Fruit fly (Drosophila melanogaster) whole organism, embryonic: ENCODE data around the gene CG3984.

Experiments
- Atf6 ChIP-seq: fragments of 200-800 bp; sonication (Bioruptor generic); IDR thresholded peaks from 2 replicates; pipeline ENCODE4 v1.3.6; 2022; ENCODE audit warnings: missing biosample characterization, missing genetic modification characterization
- Bteb2 ChIP-seq: fragments of 200-800 bp; sonication (Bioruptor generic); optimal IDR thresholded peaks from 2 replicates; lab custom pipeline; 2016; ENCODE audit warnings: missing biosample characterization, missing genetic modification characterization
- CG10267 ChIP-seq: fragments of 200-800 bp; sonication (Bioruptor generic); optimal IDR thresholded peaks from 2 replicates; lab custom pipeline; 2018; ENCODE audit warnings: missing biosample characterization, mild to moderate bottlenecking, missing genetic modification characterization, moderate library complexity
- CG10366 ChIP-seq: fragments of 200-800 bp; sonication (Bioruptor generic); IDR thresholded peaks from 2 replicates; pipeline ENCODE4 v1.3.6; 2022; ENCODE audit warnings: missing biosample characterization, missing genetic modification characterization
- CG12071 ChIP-seq: fragments of 200-800 bp; sonication (Bioruptor generic); optimal IDR thresholded peaks from 3 replicates; lab custom pipeline; 2018; ENCODE audit warnings: missing biosample characterization, mild to moderate bottlenecking, missing genetic modification characterization
- CG13123 ChIP-seq: fragments of 200-800 bp; sonication (Bioruptor generic); optimal IDR thresholded peaks from 2 replicates; lab custom pipeline; 2016; ENCODE audit warnings: missing biosample characterization, missing genetic modification characterization
- CG13296 ChIP-seq: fragments of 200-800 bp; sonication (Bioruptor generic); optimal IDR thresholded peaks from 3 replicates; lab custom pipeline; 2018; ENCODE audit warnings: missing biosample characterization, mild to moderate bottlenecking, missing genetic modification characterization
- CG17385 ChIP-seq: fragments of 200-800 bp; sonication (Bioruptor generic); optimal IDR thresholded peaks from 3 replicates; lab custom pipeline; 2018; ENCODE audit warnings: missing biosample characterization, mild to moderate bottlenecking, missing genetic modification characterization
- CG2678 ChIP-seq: fragments of 200-800 bp; sonication (Bioruptor generic); optimal IDR thresholded peaks from 3 replicates; lab custom pipeline; 2019; ENCODE audit warnings: missing biosample characterization, mild to moderate bottlenecking, missing genetic modification characterization, moderate library complexity
- CG31441 ChIP-seq: fragments of 200-800 bp; sonication (Bioruptor generic); IDR thresholded peaks from 2 replicates; pipeline ENCODE4 v1.3.6; 2022; ENCODE audit warnings: missing biosample characterization, missing genetic modification characterization
- CG34376 ChIP-seq: fragments of 200-800 bp; sonication (Bioruptor generic); optimal IDR thresholded peaks from 2 replicates; lab custom pipeline; 2018; ENCODE audit warnings: missing biosample characterization, mild to moderate bottlenecking, missing genetic modification characterization
- CG4424 ChIP-seq: fragments of 200-800 bp; sonication (Bioruptor generic); optimal IDR thresholded peaks from 3 replicates; lab custom pipeline; 2016; ENCODE audit warnings: missing biosample characterization, missing genetic modification characterization
- CG6272 ChIP-seq: fragments of 200-800 bp; sonication (Bioruptor generic); IDR thresholded peaks from 2 replicates; pipeline ENCODE4 v1.3.6; 2022; ENCODE audit warnings: missing biosample characterization, missing genetic modification characterization
- CG6813 ChIP-seq: fragments of 200-800 bp; sonication (Bioruptor generic); optimal IDR thresholded peaks from 2 replicates; lab custom pipeline; 2017; ENCODE audit warnings: missing biosample characterization, missing genetic modification characterization, mild to moderate bottlenecking, moderate library complexity, missing genetic modification reagents
- CG7928 ChIP-seq: fragments of 200-800 bp; sonication (Bioruptor generic); optimal IDR thresholded peaks from 2 replicates; lab custom pipeline; 2017; ENCODE audit warnings: missing biosample characterization, mild to moderate bottlenecking, missing genetic modification characterization
- CG8478 ChIP-seq: fragments of >200 bp; optimal IDR thresholded peaks from 2 replicates; lab custom pipeline; 2018
- CG8944 ChIP-seq: fragments of 200-800 bp; sonication (Bioruptor generic); optimal IDR thresholded peaks from 3 replicates; lab custom pipeline; 2016; ENCODE audit warnings: missing biosample characterization, missing genetic modification characterization
- CG9437 ChIP-seq: fragments of 200-800 bp; sonication (Bioruptor generic); optimal IDR thresholded peaks from 2 replicates; lab custom pipeline; 2018; ENCODE audit warnings: missing biosample characterization, mild to moderate bottlenecking, missing genetic modification characterization
- CoRest ChIP-seq: fragments of 200-800 bp; sonication (Bioruptor generic); optimal IDR thresholded peaks from 3 replicates; lab custom pipeline; 2018; ENCODE audit warnings: missing biosample characterization, mild to moderate bottlenecking, missing genetic modification characterization, moderate library complexity
- Deaf1 ChIP-seq: fragments of 200-800 bp; optimal IDR thresholded peaks from 3 replicates; lab custom pipeline; 2019; ENCODE audit warnings: missing biosample characterization, mild to moderate bottlenecking, missing genetic modification characterization, moderate library complexity
- Doc3 ChIP-seq: fragments of 200-800 bp; sonication (Bioruptor generic); IDR thresholded peaks from 3 replicates; pipeline ENCODE4 v1.3.6; 2022; ENCODE audit warnings: missing biosample characterization, missing genetic modification characterization; ENCODE audit not compliant: partially characterized antibody
- Dref ChIP-seq: fragments of 200-800 bp; sonication (Bioruptor generic); IDR thresholded peaks from 2 replicates; pipeline ENCODE4 v1.3.6; 2022; ENCODE audit warnings: missing biosample characterization, missing genetic modification characterization
- E2f2 ChIP-seq: fragments of 200-800 bp; sonication (Bioruptor generic); IDR thresholded peaks from 2 replicates; pipeline ENCODE4 v1.3.6; 2022; ENCODE audit warnings: missing biosample characterization, missing genetic modification characterization
- Elba2 ChIP-seq: fragments of 200-800 bp; sonication (Bioruptor generic); optimal IDR thresholded peaks from 3 replicates; lab custom pipeline; 2016; ENCODE audit warnings: missing biosample characterization, missing genetic modification characterization
- Fer1 ChIP-seq: fragments of 200-800 bp; sonication (Bioruptor generic); optimal IDR thresholded peaks from 2 replicates; lab custom pipeline; 2017; ENCODE audit warnings: missing biosample characterization, mild to moderate bottlenecking, missing genetic modification characterization
- Fer3 ChIP-seq: fragments of 200-800 bp; sonication (Bioruptor generic); optimal IDR thresholded peaks from 2 replicates; lab custom pipeline; 2018; ENCODE audit warnings: missing biosample characterization, mild to moderate bottlenecking, missing genetic modification characterization, moderate library complexity
- NC2β ChIP-seq: fragments of 200-800 bp; sonication (Bioruptor generic); optimal IDR thresholded peaks from 2 replicates; lab custom pipeline; 2016; ENCODE audit warnings: missing biosample characterization, missing genetic modification characterization
- Poxn ChIP-seq: fragments of 200-800 bp; sonication (Bioruptor generic); IDR thresholded peaks from 2 replicates; pipeline ENCODE4 v1.3.6; 2022; ENCODE audit warnings: missing biosample characterization, missing genetic modification characterization
- Ravus ChIP-seq: fragments of 200-800 bp; sonication (Bioruptor generic); IDR thresholded peaks from 2 replicates; pipeline ENCODE4 v1.3.6; 2022; ENCODE audit warnings: missing biosample characterization, missing genetic modification characterization
- Sry-β ChIP-seq: fragments of 200-800 bp; sonication (Bioruptor generic); optimal IDR thresholded peaks from 2 replicates; lab custom pipeline; 2018; ENCODE audit warnings: missing biosample characterization, mild to moderate bottlenecking, missing genetic modification characterization, moderate library complexity
- Taf1 ChIP-seq: fragments of 200-800 bp; sonication (Bioruptor generic); IDR thresholded peaks from 2 replicates; pipeline ENCODE4 v1.3.6; 2022; ENCODE audit warnings: missing biosample characterization, missing genetic modification characterization
- Trl ChIP-seq, 3 experiments: fragments of >200 bp in 2 of 3; fragments of 200-800 bp in 1 of 3; sonication (Bioruptor generic) in 1 of 3; optimal IDR thresholded peaks; 2 replicates in 1 of 3; 3 replicates in 2 of 3; lab custom pipeline; 2016 to 2017; ENCODE audit warnings: missing biosample characterization in 1 of 3, missing genetic modification characterization in 1 of 3
- abd-A ChIP-seq: fragments of 200-800 bp; sonication (Bioruptor generic); optimal IDR thresholded peaks from 3 replicates; lab custom pipeline; 2019; ENCODE audit warnings: missing biosample characterization, mild to moderate bottlenecking, missing genetic modification characterization, moderate library complexity
- bsh ChIP-seq, 2 experiments: fragments of 200-800 bp; sonication (Bioruptor generic); optimal IDR thresholded peaks; 2 replicates each; lab custom pipeline; 2017 to 2018; ENCODE audit warnings: mild to moderate bottlenecking in 2 of 2, missing biosample characterization in 2 of 2, missing genetic modification characterization in 2 of 2, moderate library complexity in 1 of 2
- cato ChIP-seq: fragments of 200-800 bp; sonication (Bioruptor generic); optimal IDR thresholded peaks from 2 replicates; lab custom pipeline; 2016; ENCODE audit warnings: missing biosample characterization, missing genetic modification characterization, borderline replicate concordance
- dysf ChIP-seq: fragments of 200-800 bp; sonication (Bioruptor generic); IDR thresholded peaks from 3 replicates; pipeline ENCODE4 v1.3.6; 2022; ENCODE audit warnings: missing biosample characterization, missing genetic modification characterization
- ftz-f1 ChIP-seq: fragments of 200-800 bp; sonication (Bioruptor generic); optimal IDR thresholded peaks from 2 replicates; lab custom pipeline; 2016; ENCODE audit warnings: missing biosample characterization, missing genetic modification characterization
- gcm ChIP-seq: fragments of 200-800 bp; sonication (Bioruptor generic); optimal IDR thresholded peaks from 2 replicates; lab custom pipeline; 2019; ENCODE audit warnings: missing biosample characterization, mild to moderate bottlenecking, missing genetic modification characterization, moderate library complexity
- grau ChIP-seq: fragments of 200-800 bp; optimal IDR thresholded peaks from 3 replicates; lab custom pipeline; 2019; ENCODE audit warnings: missing biosample characterization, mild to moderate bottlenecking, missing genetic modification characterization, moderate library complexity
- h ChIP-seq: fragments of >200 bp; optimal IDR thresholded peaks from 2 replicates; lab custom pipeline; 2017
- lilli ChIP-seq: fragments of 200-800 bp; sonication (Bioruptor generic); optimal IDR thresholded peaks from 3 replicates; lab custom pipeline; 2016; ENCODE audit warnings: missing biosample characterization, missing genetic modification characterization
- nau ChIP-seq: fragments of 200-800 bp; sonication (Bioruptor generic); optimal IDR thresholded peaks from 3 replicates; lab custom pipeline; 2017; ENCODE audit warnings: missing biosample characterization, mild to moderate bottlenecking, missing genetic modification characterization, missing genetic modification reagents
- pfk ChIP-seq: fragments of 200-800 bp; sonication (Bioruptor generic); optimal IDR thresholded peaks from 2 replicates; lab custom pipeline; 2018; ENCODE audit warnings: missing biosample characterization, mild to moderate bottlenecking, missing genetic modification characterization, moderate library complexity
- phol ChIP-seq: fragments of 200-800 bp; sonication (Bioruptor generic); optimal IDR thresholded peaks from 3 replicates; lab custom pipeline; 2018; ENCODE audit warnings: missing biosample characterization, mild to moderate bottlenecking, missing genetic modification characterization, moderate library complexity
- prd ChIP-seq, 3 experiments: fragments of >200 bp in 2 of 3; fragments of 200-800 bp in 1 of 3; sonication (Bioruptor generic) in 1 of 3; optimal IDR thresholded peaks in 2 of 3; IDR thresholded peaks in 1 of 3; 2 replicates in 2 of 3; 3 replicates in 1 of 3; pipeline versions ENCODE4 v1.3.6 to Lab custom; 2017 to 2022; ENCODE audit warnings: missing biosample characterization in 1 of 3, missing genetic modification characterization in 1 of 3
- sens-2 ChIP-seq: fragments of 200-800 bp; sonication (Bioruptor generic); IDR thresholded peaks from 2 replicates; pipeline ENCODE4 v1.3.6; 2022; ENCODE audit warnings: missing biosample characterization, missing genetic modification characterization
- vvl ChIP-seq: fragments of 200-800 bp; sonication (Bioruptor generic); IDR thresholded peaks from 2 replicates; pipeline ENCODE4 v1.3.6; 2022; ENCODE audit warnings: missing biosample characterization, missing genetic modification characterization
- wdn ChIP-seq: fragments of 200-800 bp; sonication (Bioruptor generic); IDR thresholded peaks from 2 replicates; pipeline ENCODE4 v1.3.6; 2022; ENCODE audit warnings: missing biosample characterization, missing genetic modification characterization
- wek ChIP-seq: fragments of 200-800 bp; sonication (Bioruptor generic); optimal IDR thresholded peaks from 3 replicates; lab custom pipeline; 2018; ENCODE audit warnings: missing biosample characterization, mild to moderate bottlenecking, missing genetic modification characterization, moderate library complexity

Gene CG3984

dm6 chr3R:15114465-15115228, 22.3 kb upstream of the CG3984 start (continued):
- TF ChIP-seq Poxn (GFP tag; lab: Robert Waterston, UW) (no peak), Fer1 (GFP tag; lab: Kevin White, UChicago) (no peak), dysf (GFP tag; lab: Robert Waterston, UW) (no peak), ftz-f1 (no peak), wdn (GFP tag; lab: Robert Waterston, UW) (no peak), wek (GFP tag; lab: Kevin White, UChicago) (no peak), cato (no peak), vvl (GFP tag; lab: Robert Waterston, UW) (no peak), CG8944 (GFP tag; lab: Kevin White, UChicago) (no peak), CoRest (tag; lab: Kevin White, UChicago) (peak; percentile 50), CG4424 (GFP tag; lab: Kevin White, UChicago) (peak; percentile 45), Doc3 (GFP tag; lab: Robert Waterston, UW) (no peak), nau (GFP tag; lab: Kevin White, UChicago) (peak; percentile 46), phol (tag; lab: Kevin White, UChicago) (peak; percentile 70), lilli (GFP tag; lab: Kevin White, UChicago) (no peak), Atf6 (GFP tag; lab: Robert Waterston, UW) (no peak), CG31441 (GFP tag; lab: Robert Waterston, UW) (peak; percentile 71), Fer3 (tag; lab: Kevin White, UChicago) (no peak), CG9437 (peak; percentile 40), CG13123 (no peak), NC2β (no peak), Taf1 (GFP tag; lab: Robert Waterston, UW) (no peak), CG7928 (GFP tag; lab: Kevin White, UChicago) (no peak), prd (optimal IDR thresholded peaks at IDR 0.05; lab: Kevin White, UChicago) (no peak), prd (GFP tag; IDR thresholded peaks at IDR 0.05; lab: Robert Waterston, UW) (no peak; the same call in 2 of the 3 replicates), CG17385 (GFP tag; lab: Kevin White, UChicago) (peak; percentile 6), CG6272 (GFP tag; lab: Robert Waterston, UW) (no peak), Elba2 (no peak), sens-2 (no peak), Dref (GFP tag; lab: Robert Waterston, UW) (no peak), grau (tag; lab: Kevin White, UChicago) (peak; percentile 30), CG34376 (GFP tag; lab: Kevin White, UChicago) (no peak), gcm (no peak), CG12071 (GFP tag; lab: Kevin White, UChicago) (no peak), bsh (GFP tag; optimal IDR thresholded peaks at IDR 0.05; lab: Kevin White, UChicago) (peak; percentile 37 to 74), h (lab: Kevin White, UChicago) (no peak), CG2678 (tag; lab: Kevin White, UChicago) (peak; percentile 63), CG10366 (GFP tag; lab: Robert Waterston, UW) (no peak), CG8478 (lab: Kevin White, UChicago) (no peak), CG6813 (GFP tag; lab: Kevin White, UChicago) (no peak), E2f2 (no peak), CG10267 (peak; percentile 44), Ravus (no peak), Deaf1 (tag; lab: Kevin White, UChicago) (no peak), Sry-β (no peak), Bteb2 (no peak), Trl (optimal IDR thresholded peaks at IDR 0.05; lab: Kevin White, UChicago) (no peak), Trl (GFP tag; optimal IDR thresholded peaks at IDR 0.05; lab: Kevin White, UChicago) (no peak), abd-A (tag; lab: Kevin White, UChicago) (no peak), pfk (no peak), CG13296 (GFP tag; lab: Kevin White, UChicago) (no peak)
